Worm (Caenorhabditis elegans) whole organism, L3 larva: ENCODE data around the gene F47B8.3.

Experiments
- R02D3.7 ChIP-seq: fragments of 150-350 bp; optimal IDR thresholded peaks from 2 replicates; lab custom pipeline; 2014; ENCODE audit warnings: missing biosample characterization, missing genetic modification characterization
- ama-1 ChIP-seq: fragments of 150-350 bp; optimal IDR thresholded peaks from 2 replicates; lab custom pipeline; 2018
- ceh-16 ChIP-seq: sonication (generic microtip); optimal IDR thresholded peaks from 2 replicates; lab custom pipeline; 2017; ENCODE audit warnings: missing biosample characterization, missing genetic modification characterization
- ceh-28 ChIP-seq: fragments of 150-350 bp; optimal IDR thresholded peaks from 2 replicates; lab custom pipeline; 2014; ENCODE audit warnings: missing biosample characterization, missing genetic modification reagents, missing genetic modification characterization
- elt-3 ChIP-seq, 3 experiments: fragments of 150-350 bp in 1 of 3; sonication (generic microtip) in 2 of 3; optimal IDR thresholded peaks; 2 replicates in 2 of 3; 4 replicates in 1 of 3; lab custom pipeline; 2014 to 2017; ENCODE audit warnings: missing biosample characterization in 3 of 3, missing genetic modification characterization in 3 of 3
- hmg-11 ChIP-seq: sonication (generic microtip); optimal IDR thresholded peaks from 2 replicates; lab custom pipeline; 2016; ENCODE audit warnings: missing genetic modification characterization, missing compliant biosample characterization
- jun-1 ChIP-seq: fragments of 150-350 bp; optimal IDR thresholded peaks from 2 replicates; lab custom pipeline; 2014; ENCODE audit warnings: missing biosample characterization, missing genetic modification reagents, missing genetic modification characterization
- nfya-1 ChIP-seq: sonication (generic microtip); optimal IDR thresholded peaks from 2 replicates; lab custom pipeline; 2017; ENCODE audit warnings: missing genetic modification characterization, mild to moderate bottlenecking, missing compliant biosample characterization, antibody characterized with exemption, moderate library complexity; ENCODE audit not compliant: insufficient read depth
- nhr-76 ChIP-seq: fragments of 150-350 bp; sonication (generic microtip); optimal IDR thresholded peaks from 5 replicates; lab custom pipeline; 2014; ENCODE audit warnings: missing biosample characterization, missing genetic modification characterization
- pha-4 ChIP-seq: fragments of 150-350 bp; optimal IDR thresholded peaks from 2 replicates; lab custom pipeline; 2014; ENCODE audit warnings: missing biosample characterization, missing genetic modification reagents, missing genetic modification characterization
- ztf-11 ChIP-seq: fragments of 150-350 bp; optimal IDR thresholded peaks from 2 replicates; lab custom pipeline; 2014; ENCODE audit warnings: missing biosample characterization, missing genetic modification characterization

DNA sequence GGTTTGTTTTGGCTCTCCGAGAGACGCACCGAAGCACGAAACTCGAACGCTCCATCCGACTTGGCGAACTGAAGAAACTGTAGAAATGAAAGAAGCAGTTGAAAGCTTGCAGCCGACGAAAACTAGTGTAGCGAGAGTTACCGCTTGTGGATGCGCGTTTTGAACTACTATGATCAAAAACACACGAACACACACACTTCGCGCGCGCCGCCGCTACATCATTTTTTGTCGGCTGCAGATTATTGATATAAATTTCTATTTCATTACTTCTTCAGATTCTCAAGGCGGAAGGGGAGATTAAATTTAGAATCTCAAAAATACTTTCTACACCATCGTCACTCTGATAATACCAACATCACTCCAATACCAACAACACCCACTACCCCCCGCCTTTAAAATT is 39.2 kb upstream of the F47B8.3 start:
- TF ChIP-seq pha-4 (no peak), ztf-11 (tag; lab: Kevin White, UChicago) (no peak), hmg-11 (no peak), ama-1 (lab: Kevin White, UChicago) (no peak), R02D3.7 (tag; lab: Kevin White, UChicago) (no peak), jun-1 (no peak), ceh-16 (no peak), elt-3 (tag; optimal IDR thresholded peaks at IDR 0.05; lab: Kevin White, UChicago) (no peak), nhr-76 (tag; lab: Kevin White, UChicago) (no peak), nfya-1 (tag; lab: Kevin White, UChicago) (no peak), ceh-28 (tag; lab: Kevin White, UChicago) (no peak)
